Fruit fly (Drosophila melanogaster): ENCODE measurements around the gene CG9813.

The CG9813 gene

DNA sequence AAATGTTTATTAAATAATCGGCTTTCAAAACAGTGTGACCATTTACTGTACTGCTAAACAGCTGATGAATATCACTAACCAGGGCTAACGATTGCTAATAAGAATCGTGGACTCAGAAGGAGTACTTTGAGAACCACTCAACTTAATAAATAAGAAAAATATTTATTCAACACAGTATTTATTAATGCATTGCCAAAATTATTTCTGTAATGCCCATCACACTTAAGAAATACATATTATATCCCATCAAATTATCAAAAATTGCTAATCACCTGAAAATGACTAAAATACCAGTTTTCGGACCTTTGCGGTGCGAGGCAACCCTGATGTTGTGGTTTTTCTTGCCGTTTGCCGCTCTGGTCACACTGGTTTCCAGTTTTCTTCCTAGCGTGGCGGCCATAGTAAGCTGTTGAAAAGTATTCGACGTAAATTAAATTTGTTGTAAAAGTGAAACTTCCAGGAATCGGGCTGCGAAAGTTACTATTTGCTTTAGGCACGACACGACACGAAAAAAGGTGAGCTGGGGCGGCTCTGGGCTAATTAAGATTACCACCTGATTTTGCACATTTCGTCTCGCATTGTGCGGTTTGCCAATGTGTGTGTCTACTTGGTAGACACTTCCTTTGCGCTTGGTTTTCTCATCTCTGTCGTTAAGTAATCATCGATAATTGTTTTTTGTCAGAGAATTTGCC is 2.3 kb upstream of the CG9813 start, which contains the start of the genes mRpS21 and Droj2 (continued):
- TF ChIP-seq Pdp1 (GFP tag; optimal IDR thresholded peaks at IDR 0.05) = peak; percentile 38 to 78
- no peak for TF ChIP-seq ftz-f1 (GFP tag; optimal IDR thresholded peaks at IDR 0.05)
- no peak for TF ChIP-seq Sry-β (GFP tag; optimal IDR thresholded peaks at IDR 0.05)
- no peak for TF ChIP-seq vfl (GFP tag; optimal IDR thresholded peaks at IDR 0.05)
- TF ChIP-seq CG34224 (GFP tag; IDR thresholded peaks at IDR 0.05; ENCODE audit: partially characterized antibody) = no peak
- peak; percentile 11; the same call in 1 of the 2 replicates for TF ChIP-seq CG10366 (GFP tag; IDR thresholded peaks at IDR 0.05)
- peak; percentile 33 for TF ChIP-seq CG12155 (GFP tag; optimal IDR thresholded peaks at IDR 0.05)
- peak; percentile 29 for TF ChIP-seq Jarid2 (GFP tag; optimal IDR thresholded peaks at IDR 0.05)
- peak; percentile 85 for TF ChIP-seq CG12659 (GFP tag; optimal IDR thresholded peaks at IDR 0.05)
- TF ChIP-seq Nf-YB (GFP tag; optimal IDR thresholded peaks at IDR 0.05) = peak; percentile 7
- no peak for TF ChIP-seq oc (tag; optimal IDR thresholded peaks at IDR 0.05)
- TF ChIP-seq Scr (GFP tag; IDR thresholded peaks at IDR 0.05; ENCODE audit: partially characterized antibody) = peak; percentile 51
- TF ChIP-seq inv (GFP tag; IDR thresholded peaks at IDR 0.05; ENCODE audit: partially characterized antibody) = 0 out of 2 replicates have a peak, but pooled peaks have one; percentile 5
- no peak for TF ChIP-seq corto (GFP tag; optimal IDR thresholded peaks at IDR 0.05)
- peak; percentile 67 for TF ChIP-seq PHDP (tag; optimal IDR thresholded peaks at IDR 0.05)
- TF ChIP-seq Atf6 (GFP tag; IDR thresholded peaks at IDR 0.05) = peak; percentile 46; the same call in 1 of the 2 replicates
- peak; percentile 39 for TF ChIP-seq scrt (GFP tag; optimal IDR thresholded peaks at IDR 0.05)
- TF ChIP-seq CG18262 (tag; optimal IDR thresholded peaks at IDR 0.05) = peak; percentile 48
- TF ChIP-seq Dll (GFP tag; IDR thresholded peaks at IDR 0.05; ENCODE audit: partially characterized antibody) = no peak
- no peak for TF ChIP-seq CG14050 (GFP tag; IDR thresholded peaks at IDR 0.05)
- no peak for TF ChIP-seq CG11723 (GFP tag; optimal IDR thresholded peaks at IDR 0.05)
- peak; percentile 21 for TF ChIP-seq Deaf1 (tag; optimal IDR thresholded peaks at IDR 0.05)
- peak; percentile 37; the same call in 1 of the 2 replicates for TF ChIP-seq ranshi (GFP tag; IDR thresholded peaks at IDR 0.05)
- no peak for TF ChIP-seq CG16813 (GFP tag; IDR thresholded peaks at IDR 0.05; ENCODE audit: partially characterized antibody)
- no peak for TF ChIP-seq ara (GFP tag; IDR thresholded peaks at IDR 0.05)
- peak; percentile 85 to 97 for TF ChIP-seq crp (GFP tag; optimal IDR thresholded peaks at IDR 0.05)
- peak; percentile 74 for TF ChIP-seq MESR4 (GFP tag; optimal IDR thresholded peaks at IDR 0.05)
- TF ChIP-seq caup (GFP tag; optimal IDR thresholded peaks at IDR 0.05; ENCODE audit: severe bottlenecking) = peak; percentile 19
- TF ChIP-seq CG7357 (GFP tag; IDR thresholded peaks at IDR 0.05) = no peak
- no peak for TF ChIP-seq maf-S (GFP tag; optimal IDR thresholded peaks at IDR 0.05)
- peak; percentile 81 for TF ChIP-seq CG10543 (GFP tag; optimal IDR thresholded peaks at IDR 0.05)
- TF ChIP-seq chif (GFP tag; optimal IDR thresholded peaks at IDR 0.05) = peak in 1 of 2 experiments; percentile 24
- TF ChIP-seq dpn (GFP tag; optimal IDR thresholded peaks at IDR 0.05) = peak; percentile 50 to 52
- peak; percentile 65 for TF ChIP-seq Chrac-16 (GFP tag; optimal IDR thresholded peaks at IDR 0.05)
- no peak for TF ChIP-seq gsb-n (tag; optimal IDR thresholded peaks at IDR 0.05)

- TF ChIP-seq rib (GFP tag; IDR thresholded peaks at IDR 0.05) (no peak), CoRest (tag; optimal IDR thresholded peaks at IDR 0.05) (peak; percentile 2), onecut (GFP tag; IDR thresholded peaks at IDR 0.05) (0 out of 2 replicates have a peak, but pooled peaks have one; percentile 17), CG14965 (GFP tag; optimal IDR thresholded peaks at IDR 0.05; ENCODE audit: borderline replicate concordance) (no peak), Abd-B (GFP tag; optimal IDR thresholded peaks at IDR 0.05) (no peak), CG5180 (GFP tag; optimal IDR thresholded peaks at IDR 0.05) (peak; percentile 96), mam (GFP tag; optimal IDR thresholded peaks at IDR 0.05) (no peak), CG11504 (tag; optimal IDR thresholded peaks at IDR 0.05) (peak; percentile 62), Med (GFP tag) (peak; percentile 5), fd64A (GFP tag; optimal IDR thresholded peaks at IDR 0.05) (no peak), NC2β (GFP tag; optimal IDR thresholded peaks at IDR 0.05) (no peak), CG1603 (tag; optimal IDR thresholded peaks at IDR 0.05) (no peak), CG12769 (tag; optimal IDR thresholded peaks at IDR 0.05) (peak; percentile 59), Pdp1 (GFP tag; optimal IDR thresholded peaks at IDR 0.05) (no peak), PHDP (tag; optimal IDR thresholded peaks at IDR 0.05) (peak; percentile 5), ci (GFP tag; IDR thresholded peaks at IDR 0.05) (0 out of 3 replicates have a peak, but pooled peaks have one; percentile 35)
Observed at dm6 chr3R:13374913-13375312, 4.7 kb downstream of the CG9813 start.
